Comparison of ENCODE assay signal across 4 fruit fly cellular contexts in genomic region chrX:22529664-22530321, dm6.
TF ChIP-seq lines count a peak whose summit lies in the region.

Gene S6kII, plus strand, starts transcription at chrX:22529964.

- TF ChIP-seq CTCF in whole organism, embryonic (GFP tag; optimal IDR thresholded peaks at IDR 0.05; lab: Kevin White, UChicago) = no peak

TF ChIP-seq in whole organism, adult, 20 proteins besides CTCF, POLR2A, EP300 and RAD21:
- TF ChIP-seq CG7045 (GFP tag; optimal IDR thresholded peaks at IDR 0.05; lab: Kevin White, UChicago) (no peak), tj (GFP tag; optimal IDR thresholded peaks at IDR 0.05; lab: Kevin White, UChicago) (peak; percentile 85), CG14711 (tag; optimal IDR thresholded peaks at IDR 0.05; lab: Kevin White, UChicago) (peak; percentile 14), bab1 (GFP tag; optimal IDR thresholded peaks at IDR 0.05; lab: Kevin White, UChicago) (peak; percentile 59)

TF ChIP-seq in whole organism, embryonic, 481 proteins besides CTCF, POLR2A, EP300 and RAD21 (continues in another document):
- TF ChIP-seq CG17829 (tag; optimal IDR thresholded peaks at IDR 0.05; lab: Kevin White, UChicago) (peak; percentile 8), nerfin-2 (GFP tag; IDR thresholded peaks at IDR 0.05; lab: Robert Waterston, UW; ENCODE audit: partially characterized antibody) (peak; percentile 76), CG9797 (GFP tag; optimal IDR thresholded peaks at IDR 0.05; lab: Kevin White, UChicago) (peak; percentile 44), Dfd (GFP tag; optimal IDR thresholded peaks at IDR 0.05; lab: Kevin White, UChicago) (no peak), inv (GFP tag; IDR thresholded peaks at IDR 0.05; lab: Robert Waterston, UW; ENCODE audit: partially characterized antibody) (peak; percentile 79), Xrp1 (GFP tag; IDR thresholded peaks at IDR 0.05; lab: Robert Waterston, UW) (no peak), Meics (GFP tag; optimal IDR thresholded peaks at IDR 0.05; lab: Kevin White, UChicago) (no peak), CG9437 (GFP tag; optimal IDR thresholded peaks at IDR 0.05; lab: Kevin White, UChicago) (peak; percentile 64), hbn (GFP tag; IDR thresholded peaks at IDR 0.05; lab: Robert Waterston, UW; ENCODE audit: partially characterized antibody) (peak; percentile 71), Dll (GFP tag; IDR thresholded peaks at IDR 0.05; lab: Robert Waterston, UW; ENCODE audit: partially characterized antibody) (peak; percentile 90), CG10959 (GFP tag; IDR thresholded peaks at IDR 0.05; lab: Robert Waterston, UW) (no peak), unc-4 (GFP tag; IDR thresholded peaks at IDR 0.05; lab: Robert Waterston, UW; ENCODE audit: partially characterized antibody) (peak; percentile 81), Lpt (GFP tag; optimal IDR thresholded peaks at IDR 0.05; lab: Kevin White, UChicago) (no peak), Bteb2 (GFP tag; optimal IDR thresholded peaks at IDR 0.05; lab: Kevin White, UChicago) (no peak), Dref (GFP tag; IDR thresholded peaks at IDR 0.05; lab: Robert Waterston, UW) (peak; percentile 82), esg (GFP tag; conservative IDR thresholded peaks at IDR 0.05; lab: Robert Waterston, UW) (no peak), ro (GFP tag; IDR thresholded peaks at IDR 0.05; lab: Robert Waterston, UW) (no peak), Dp (GFP tag; optimal IDR thresholded peaks at IDR 0.05; lab: Kevin White, UChicago) (peak; percentile 9), ewg (GFP tag; optimal IDR thresholded peaks at IDR 0.05; lab: Kevin White, UChicago) (no peak), Bgb (GFP tag; IDR thresholded peaks at IDR 0.05; lab: Robert Waterston, UW; ENCODE audit: partially characterized antibody) (peak; percentile 89), CG3281 (GFP tag; optimal IDR thresholded peaks at IDR 0.05; lab: Kevin White, UChicago) (no peak), CG4617 (GFP tag; optimal IDR thresholded peaks at IDR 0.05; lab: Kevin White, UChicago; ENCODE audit: borderline replicate concordance) (peak; percentile 2), CG32767 (GFP tag; IDR thresholded peaks at IDR 0.05; lab: Robert Waterston, UW) (no peak), CG12659 (GFP tag; optimal IDR thresholded peaks at IDR 0.05; lab: Kevin White, UChicago) (peak; percentile 39), hb (GFP tag; IDR thresholded peaks at IDR 0.05; lab: Robert Waterston, UW; ENCODE audit: partially characterized antibody) (peak; percentile 81), Lhr (GFP tag; optimal IDR thresholded peaks at IDR 0.05; lab: Kevin White, UChicago) (peak; percentile 27), CG11398 (GFP tag; optimal IDR thresholded peaks at IDR 0.05; lab: Kevin White, UChicago) (no peak), CG12155 (GFP tag; optimal IDR thresholded peaks at IDR 0.05; lab: Kevin White, UChicago) (no peak)

TF ChIP-seq in whole organism, prepupa, 60 proteins besides CTCF, POLR2A, EP300 and RAD21:
- TF ChIP-seq CG6854 (GFP tag; optimal IDR thresholded peaks at IDR 0.05; lab: Kevin White, UChicago) (peak; percentile 21), esn (GFP tag; optimal IDR thresholded peaks at IDR 0.05; lab: Kevin White, UChicago) (peak; percentile 6), CG34406 (GFP tag; optimal IDR thresholded peaks at IDR 0.05; lab: Kevin White, UChicago) (no peak), Eip78C (GFP tag; lab: Kevin White, UChicago) (peak; percentile 63), Met (GFP tag; optimal IDR thresholded peaks at IDR 0.05; lab: Kevin White, UChicago) (no peak), Eip93F (GFP tag; optimal IDR thresholded peaks at IDR 0.05; lab: Kevin White, UChicago) (no peak), Blimp-1 (GFP tag; optimal IDR thresholded peaks at IDR 0.05; lab: Kevin White, UChicago) (peak; percentile 55), fkh (GFP tag; optimal IDR thresholded peaks at IDR 0.05; lab: Kevin White, UChicago) (peak; percentile 79), CG3032 (tag; optimal IDR thresholded peaks at IDR 0.05; lab: Kevin White, UChicago) (no peak), CG6792 (GFP tag; optimal IDR thresholded peaks at IDR 0.05; lab: Kevin White, UChicago) (no peak), OdsH (GFP tag; optimal IDR thresholded peaks at IDR 0.05; lab: Kevin White, UChicago) (no peak), CG6276 (GFP tag; optimal IDR thresholded peaks at IDR 0.05; lab: Kevin White, UChicago) (no peak)
TF ChIP-seq in whole organism, prepupa: peak in this region for 5.

TF ChIP-seq in whole organism, wandering third instar larva, 38 proteins besides CTCF, POLR2A, EP300 and RAD21:
- TF ChIP-seq Sp1 (GFP tag; optimal IDR thresholded peaks at IDR 0.05; lab: Kevin White, UChicago) (no peak), sage (GFP tag; optimal IDR thresholded peaks at IDR 0.05; lab: Kevin White, UChicago) (peak; percentile 41), brk (GFP tag; optimal IDR thresholded peaks at IDR 0.05; lab: Kevin White, UChicago) (peak; percentile 43)
